Fruit fly (Drosophila melanogaster) whole organism, embryonic: ENCODE measurements around the gene GABA-B-R3.

Experiments
- Ada2b ChIP-seq: fragments of 200-800 bp; sonication (Bioruptor generic); IDR thresholded peaks from 2 replicates; pipeline ENCODE4 v1.3.6; 2022; ENCODE audit warnings: missing biosample characterization, missing genetic modification characterization
- Bdp1 ChIP-seq: fragments of 200-800 bp; sonication (Bioruptor generic); optimal IDR thresholded peaks from 3 replicates; lab custom pipeline; 2016; ENCODE audit warnings: missing biosample characterization, missing genetic modification characterization
- C15 ChIP-seq: fragments of 200-800 bp; sonication (Bioruptor generic); IDR thresholded peaks from 3 replicates; pipeline ENCODE4 v1.3.6; 2022; ENCODE audit warnings: missing biosample characterization, missing genetic modification characterization
- CG10979 ChIP-seq: fragments of 200-800 bp; sonication (Bioruptor generic); optimal IDR thresholded peaks from 2 replicates; lab custom pipeline; 2018; ENCODE audit warnings: missing biosample characterization, mild to moderate bottlenecking, missing genetic modification characterization, moderate library complexity
- CG11085 ChIP-seq: fragments of 200-800 bp; sonication (Bioruptor generic); IDR thresholded peaks from 2 replicates; pipeline ENCODE4 v1.3.6; 2022; ENCODE audit warnings: missing biosample characterization, missing genetic modification characterization
- CG12071 ChIP-seq: fragments of 200-800 bp; sonication (Bioruptor generic); optimal IDR thresholded peaks from 3 replicates; lab custom pipeline; 2018; ENCODE audit warnings: missing biosample characterization, mild to moderate bottlenecking, missing genetic modification characterization
- CG12942 ChIP-seq: fragments of 200-800 bp; sonication (Bioruptor generic); optimal IDR thresholded peaks from 3 replicates; lab custom pipeline; 2016; ENCODE audit warnings: missing biosample characterization, missing genetic modification characterization
- CG13775 ChIP-seq: fragments of 200-800 bp; sonication (Bioruptor generic); optimal IDR thresholded peaks from 3 replicates; lab custom pipeline; 2017; ENCODE audit warnings: missing biosample characterization, mild to moderate bottlenecking, missing genetic modification characterization
- CG16815 ChIP-seq: fragments of 200-800 bp; sonication (Bioruptor generic); optimal IDR thresholded peaks from 3 replicates; lab custom pipeline; 2017; ENCODE audit warnings: missing biosample characterization, mild to moderate bottlenecking, missing genetic modification characterization
- CG17385 ChIP-seq: fragments of 200-800 bp; sonication (Bioruptor generic); optimal IDR thresholded peaks from 3 replicates; lab custom pipeline; 2018; ENCODE audit warnings: missing biosample characterization, mild to moderate bottlenecking, missing genetic modification characterization
- CG17829 ChIP-seq: fragments of 200-800 bp; optimal IDR thresholded peaks from 2 replicates; lab custom pipeline; 2019; ENCODE audit warnings: missing biosample characterization, mild to moderate bottlenecking, missing genetic modification characterization, moderate library complexity
- CG31388 ChIP-seq: fragments of 200-800 bp; sonication (Bioruptor generic); optimal IDR thresholded peaks from 2 replicates; lab custom pipeline; 2016; ENCODE audit warnings: missing biosample characterization, missing genetic modification characterization
- CG32532 ChIP-seq: fragments of 200-800 bp; sonication (Bioruptor generic); IDR thresholded peaks from 2 replicates; pipeline ENCODE4 v1.3.6; 2022; ENCODE audit warnings: missing biosample characterization, missing genetic modification characterization
- CG3838 ChIP-seq: fragments of 200-800 bp; sonication (Bioruptor generic); optimal IDR thresholded peaks from 3 replicates; lab custom pipeline; 2016; ENCODE audit warnings: missing biosample characterization, missing genetic modification characterization
- CG43689 ChIP-seq: fragments of 200-800 bp; sonication (Bioruptor generic); IDR thresholded peaks from 2 replicates; pipeline ENCODE4 v1.3.6; 2022; ENCODE audit warnings: missing biosample characterization, missing genetic modification characterization
- CG4617 ChIP-seq: fragments of 200-800 bp; sonication (Bioruptor generic); optimal IDR thresholded peaks from 3 replicates; lab custom pipeline; 2016; ENCODE audit warnings: missing biosample characterization, missing genetic modification characterization, borderline replicate concordance
- CG6689 ChIP-seq: fragments of 200-800 bp; sonication (Bioruptor generic); IDR thresholded peaks from 2 replicates; pipeline ENCODE4 v1.3.6; 2022; ENCODE audit warnings: missing biosample characterization, missing genetic modification characterization
- CG6854 ChIP-seq: fragments of 200-800 bp; sonication (Bioruptor generic); optimal IDR thresholded peaks from 3 replicates; lab custom pipeline; 2017; ENCODE audit warnings: missing biosample characterization, mild to moderate bottlenecking, missing genetic modification characterization
- CG8944 ChIP-seq: fragments of 200-800 bp; sonication (Bioruptor generic); optimal IDR thresholded peaks from 3 replicates; lab custom pipeline; 2016; ENCODE audit warnings: missing biosample characterization, missing genetic modification characterization
- E2f2 ChIP-seq: fragments of 200-800 bp; sonication (Bioruptor generic); IDR thresholded peaks from 2 replicates; pipeline ENCODE4 v1.3.6; 2022; ENCODE audit warnings: missing biosample characterization, missing genetic modification characterization
- ERR ChIP-seq: fragments of 200-800 bp; sonication (Bioruptor generic); optimal IDR thresholded peaks from 2 replicates; lab custom pipeline; 2016; ENCODE audit warnings: missing biosample characterization, missing genetic modification characterization
- Jarid2 ChIP-seq: fragments of 200-800 bp; sonication (Bioruptor generic); optimal IDR thresholded peaks from 3 replicates; lab custom pipeline; 2017; ENCODE audit warnings: mild to moderate bottlenecking, missing biosample characterization, missing genetic modification reagents, missing genetic modification characterization
- Mrtf ChIP-seq: fragments of 200-800 bp; sonication (Bioruptor generic); IDR thresholded peaks from 3 replicates; pipeline ENCODE4 v1.3.6; 2022; ENCODE audit warnings: missing biosample characterization, missing genetic modification characterization
- Oaz ChIP-seq: fragments of 200-800 bp; sonication (Bioruptor generic); IDR thresholded peaks from 2 replicates; pipeline ENCODE4 v1.3.6; 2022; ENCODE audit warnings: missing biosample characterization, missing genetic modification characterization
- Side ChIP-seq: fragments of 200-800 bp; sonication (Bioruptor generic); optimal IDR thresholded peaks from 2 replicates; lab custom pipeline; 2016; ENCODE audit warnings: missing biosample characterization, missing genetic modification characterization
- Six4 ChIP-seq: fragments of 200-800 bp; sonication (Bioruptor generic); optimal IDR thresholded peaks from 2 replicates; lab custom pipeline; 2016; ENCODE audit warnings: missing biosample characterization, missing genetic modification characterization
- Sry-β ChIP-seq: fragments of 200-800 bp; sonication (Bioruptor generic); optimal IDR thresholded peaks from 2 replicates; lab custom pipeline; 2018; ENCODE audit warnings: missing biosample characterization, mild to moderate bottlenecking, missing genetic modification characterization, moderate library complexity
- YL-1 ChIP-seq: fragments of 200-800 bp; sonication (Bioruptor generic); optimal IDR thresholded peaks from 3 replicates; lab custom pipeline; 2017; ENCODE audit warnings: missing biosample characterization, mild to moderate bottlenecking, missing genetic modification characterization
- ab ChIP-seq: fragments of 200-800 bp; sonication (Bioruptor generic); optimal IDR thresholded peaks from 2 replicates; lab custom pipeline; 2016; ENCODE audit warnings: missing biosample characterization, missing genetic modification characterization
- abd-A ChIP-seq: fragments of 200-800 bp; sonication (Bioruptor generic); optimal IDR thresholded peaks from 3 replicates; lab custom pipeline; 2019; ENCODE audit warnings: missing biosample characterization, mild to moderate bottlenecking, missing genetic modification characterization, moderate library complexity
- ash1 ChIP-seq: fragments of 200-800 bp; sonication (Bioruptor generic); optimal IDR thresholded peaks from 2 replicates; lab custom pipeline; 2018; ENCODE audit warnings: missing biosample characterization, mild to moderate bottlenecking, missing genetic modification characterization
- ato ChIP-seq: fragments of 200-800 bp; sonication (Bioruptor generic); IDR thresholded peaks from 2 replicates; pipeline ENCODE4 v1.3.6; 2022; ENCODE audit warnings: missing biosample characterization, missing genetic modification characterization; ENCODE audit not compliant: partially characterized antibody
- bcd ChIP-seq: fragments of 200-800 bp; sonication (Bioruptor generic); optimal IDR thresholded peaks from 2 replicates; lab custom pipeline; 2017; ENCODE audit warnings: missing biosample characterization, mild to moderate bottlenecking, missing genetic modification characterization
- cg ChIP-seq: fragments of 200-800 bp; sonication (Bioruptor generic); optimal IDR thresholded peaks from 3 replicates; lab custom pipeline; 2019; ENCODE audit warnings: missing biosample characterization, mild to moderate bottlenecking, missing genetic modification characterization, moderate library complexity
- dimm ChIP-seq: fragments of 200-800 bp; sonication (Bioruptor generic); IDR thresholded peaks from 2 replicates; pipeline ENCODE4 v1.3.6; 2022; ENCODE audit warnings: missing biosample characterization, missing genetic modification characterization
- esg ChIP-seq: fragments of 200-800 bp; sonication (Bioruptor generic); conservative IDR thresholded peaks from 2 replicates; pipeline ENCODE4 v1.3.6; 2022; ENCODE audit warnings: missing biosample characterization, missing genetic modification characterization
- eyg ChIP-seq: fragments of 200-800 bp; sonication (Bioruptor generic); optimal IDR thresholded peaks from 3 replicates; lab custom pipeline; 2016; ENCODE audit warnings: missing biosample characterization, missing genetic modification characterization
- fru ChIP-seq: fragments of >200 bp; optimal IDR thresholded peaks from 2 replicates; lab custom pipeline; 2017
- gfzf ChIP-seq: fragments of 200-800 bp; sonication (Bioruptor generic); optimal IDR thresholded peaks from 2 replicates; lab custom pipeline; 2016; ENCODE audit warnings: missing biosample characterization, mild to moderate bottlenecking, missing genetic modification characterization, moderate library complexity
- gsb-n ChIP-seq: fragments of 200-800 bp; sonication (Bioruptor generic); optimal IDR thresholded peaks from 3 replicates; lab custom pipeline; 2018; ENCODE audit warnings: missing biosample characterization, mild to moderate bottlenecking, missing genetic modification characterization
- h ChIP-seq: fragments of >200 bp; optimal IDR thresholded peaks from 2 replicates; lab custom pipeline; 2017
- ham ChIP-seq: fragments of 200-800 bp; sonication (Bioruptor generic); IDR thresholded peaks from 2 replicates; pipeline ENCODE4 v1.3.6; 2022; ENCODE audit warnings: missing biosample characterization, missing genetic modification characterization
- hkb ChIP-seq, 2 experiments: fragments of 200-800 bp in 1 of 2; fragments of >200 bp in 1 of 2; sonication (Bioruptor generic) in 1 of 2; IDR thresholded peaks in 1 of 2; optimal IDR thresholded peaks in 1 of 2; 2 replicates each; pipeline versions ENCODE4 v1.3.6 to Lab custom; 2017 to 2022; ENCODE audit warnings: missing biosample characterization in 1 of 2, missing genetic modification characterization in 1 of 2
- jing ChIP-seq: fragments of 200-800 bp; sonication (Bioruptor generic); optimal IDR thresholded peaks from 2 replicates; lab custom pipeline; 2018; ENCODE audit warnings: missing biosample characterization, mild to moderate bottlenecking, missing genetic modification characterization
- oc ChIP-seq: fragments of 200-800 bp; sonication (Bioruptor generic); optimal IDR thresholded peaks from 2 replicates; lab custom pipeline; 2018; ENCODE audit warnings: missing biosample characterization, mild to moderate bottlenecking, missing genetic modification characterization, moderate library complexity
- pnt ChIP-seq: fragments of 200-800 bp; sonication (Bioruptor generic); optimal IDR thresholded peaks from 3 replicates; lab custom pipeline; 2016; ENCODE audit warnings: missing biosample characterization, missing genetic modification characterization
- seq ChIP-seq: fragments of 200-800 bp; sonication (Bioruptor generic); IDR thresholded peaks from 2 replicates; pipeline ENCODE4 v1.3.6; 2022; ENCODE audit warnings: missing biosample characterization, missing genetic modification characterization
- sima ChIP-seq: fragments of 200-800 bp; sonication (Bioruptor generic); optimal IDR thresholded peaks from 2 replicates; lab custom pipeline; 2016; ENCODE audit warnings: missing biosample characterization, missing genetic modification characterization
- stc ChIP-seq: fragments of 200-800 bp; sonication (Bioruptor generic); IDR thresholded peaks from 2 replicates; pipeline ENCODE4 v1.3.6; 2022; ENCODE audit warnings: missing biosample characterization, missing genetic modification characterization
- tgo ChIP-seq: fragments of 200-800 bp; sonication (Bioruptor generic); IDR thresholded peaks from 3 replicates; pipeline ENCODE4 v1.3.6; 2022; ENCODE audit warnings: missing biosample characterization, missing genetic modification characterization
- tup ChIP-seq: fragments of 200-800 bp; sonication (Bioruptor generic); optimal IDR thresholded peaks from 2 replicates; lab custom pipeline; 2016; ENCODE audit warnings: missing biosample characterization, mild to moderate bottlenecking, missing genetic modification characterization, moderate library complexity
- usp ChIP-seq: fragments of >200 bp; optimal IDR thresholded peaks from 2 replicates; lab custom pipeline; 2017; ENCODE audit warnings: missing biosample characterization, missing genetic modification characterization

Gene GABA-B-R3

dm6 chr2L:718280-718871 lies 31.4 kb upstream of the GABA-B-R3 start (continued):
- TF ChIP-seq abd-A (tag; lab: Kevin White, UChicago) (no peak), CG10979 (tag; lab: Kevin White, UChicago) (no peak), eyg (GFP tag; lab: Kevin White, UChicago) (no peak), CG12071 (GFP tag; lab: Kevin White, UChicago) (no peak), Oaz (GFP tag; lab: Robert Waterston, UW) (no peak), Mrtf (GFP tag; lab: Robert Waterston, UW) (0 out of 3 replicates have a peak, but pooled peaks have one; percentile 6), CG17385 (GFP tag; lab: Kevin White, UChicago) (no peak), CG6854 (GFP tag; lab: Kevin White, UChicago) (no peak), CG31388 (no peak), E2f2 (GFP tag; lab: Robert Waterston, UW) (no peak; the same call in 1 of the 2 replicates), jing (no peak), CG12942 (GFP tag; lab: Kevin White, UChicago) (no peak), ash1 (GFP tag; lab: Kevin White, UChicago) (no peak), CG3838 (GFP tag; lab: Kevin White, UChicago) (no peak), esg (GFP tag; lab: Robert Waterston, UW) (0 out of 2 replicates have a peak, but pooled peaks have one; percentile 21), CG11085 (no peak), YL-1 (no peak), ab (GFP tag; lab: Kevin White, UChicago) (no peak), CG4617 (GFP tag; lab: Kevin White, UChicago) (no peak), CG16815 (GFP tag; lab: Kevin White, UChicago) (peak; percentile 16), tup (no peak), dimm (GFP tag; lab: Robert Waterston, UW) (no peak), CG13775 (GFP tag; lab: Kevin White, UChicago) (no peak), seq (GFP tag; lab: Robert Waterston, UW) (no peak), CG32532 (GFP tag; lab: Robert Waterston, UW) (peak; percentile 53; the same call in 1 of the 2 replicates), Sry-β (GFP tag; lab: Kevin White, UChicago) (no peak), ERR (GFP tag; lab: Kevin White, UChicago) (no peak), CG43689 (GFP tag; lab: Robert Waterston, UW) (no peak), stc (GFP tag; lab: Robert Waterston, UW) (peak; percentile 27; the same call in 1 of the 2 replicates), Jarid2 (GFP tag; lab: Kevin White, UChicago) (no peak), ato (GFP tag; lab: Robert Waterston, UW) (no peak), gsb-n (no peak), tgo (GFP tag; lab: Robert Waterston, UW) (peak; percentile 38; the same call in 2 of the 3 replicates), CG6689 (GFP tag; lab: Robert Waterston, UW) (peak; percentile 16; the same call in 1 of the 2 replicates), oc (tag; lab: Kevin White, UChicago) (no peak), cg (GFP tag; lab: Kevin White, UChicago) (no peak), ham (GFP tag; lab: Robert Waterston, UW) (no peak), sima (GFP tag; lab: Kevin White, UChicago) (no peak), gfzf (GFP tag; lab: Kevin White, UChicago) (no peak), Bdp1 (GFP tag; lab: Kevin White, UChicago) (no peak), hkb (optimal IDR thresholded peaks at IDR 0.05; lab: Kevin White, UChicago) (no peak), hkb (GFP tag; IDR thresholded peaks at IDR 0.05; lab: Robert Waterston, UW) (no peak), h (lab: Kevin White, UChicago) (no peak), fru (lab: Kevin White, UChicago) (no peak), Side (peak; percentile 13), Six4 (no peak), C15 (no peak), usp (no peak), CG17829 (tag; lab: Kevin White, UChicago) (no peak), Ada2b (peak; percentile 22; the same call in 1 of the 2 replicates), pnt (GFP tag; lab: Kevin White, UChicago) (no peak), CG8944 (GFP tag; lab: Kevin White, UChicago) (no peak), bcd (GFP tag; lab: Kevin White, UChicago) (no peak)
